Worm (Caenorhabditis elegans): ENCODE results near the gene Y43C5A.4.

Y43C5A.4 gene

DNA sequence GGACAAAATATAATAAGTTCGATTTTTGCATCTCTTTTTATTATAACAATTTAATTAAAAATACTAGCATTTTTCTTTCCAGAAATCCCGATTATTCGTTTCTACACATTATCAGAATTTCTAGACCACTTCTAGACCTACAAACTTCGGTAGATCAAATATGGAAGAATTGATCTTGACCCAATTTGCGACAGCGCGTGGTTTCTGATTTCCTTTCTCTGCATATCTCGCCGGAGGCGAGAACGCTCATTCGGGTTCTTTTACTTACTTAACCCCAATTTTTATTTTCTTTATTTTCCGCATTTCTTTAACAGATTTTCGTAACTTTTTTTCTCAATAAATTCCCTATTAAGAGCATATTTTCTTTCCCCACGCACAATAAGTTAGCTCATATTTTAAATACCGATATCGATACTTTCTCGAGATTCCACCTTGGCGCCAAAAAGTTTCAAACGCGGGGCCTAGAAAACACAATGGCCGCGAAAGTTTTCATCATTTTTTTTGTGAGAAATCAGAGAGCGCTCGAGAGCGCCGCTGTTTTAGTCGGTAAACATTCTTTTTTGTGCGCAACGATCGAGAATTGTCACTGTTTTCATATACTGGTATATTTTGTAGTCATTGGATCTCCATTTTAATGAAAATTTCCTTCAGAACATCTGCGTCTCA, 35.2 kb upstream of the Y43C5A.4 start:
- TF ChIP-seq D2030.7 (GFP tag; IDR thresholded peaks at IDR 0.05) (peak; percentile 44), pbrm-1 (GFP tag; IDR thresholded peaks at IDR 0.05) (peak; percentile 20; the same call in 1 of the 2 replicates), Y95B8A.8 (GFP tag; IDR thresholded peaks at IDR 0.05) (no peak), athp-1 (tag; optimal IDR thresholded peaks at IDR 0.05) (no peak), efl-1 (GFP tag; optimal IDR thresholded peaks at IDR 0.05) (peak; percentile 81), xnd-1 (tag; optimal IDR thresholded peaks at IDR 0.05) (peak; percentile 64), F22D6.2 (tag; optimal IDR thresholded peaks at IDR 0.05) (no peak), gei-17 (GFP tag; optimal IDR thresholded peaks at IDR 0.05) (no peak), lin-54 (GFP tag; optimal IDR thresholded peaks at IDR 0.05) (peak; percentile 48), nfyb-1 (GFP tag; IDR thresholded peaks at IDR 0.05) (no peak), mel-28 (tag; optimal IDR thresholded peaks at IDR 0.05; ENCODE audit: borderline replicate concordance) (no peak), ceh-40 (GFP tag; IDR thresholded peaks at IDR 0.05) (no peak), die-1 (tag; optimal IDR thresholded peaks at IDR 0.05) (no peak), madf-6 (GFP tag; IDR thresholded peaks at IDR 0.05) (peak; percentile 91), hsf-1 (GFP tag; IDR thresholded peaks at IDR 0.05) (0 out of 2 replicates have a peak, but pooled peaks have one; percentile 48), ZK185.1 (tag; optimal IDR thresholded peaks at IDR 0.05; ENCODE audit: poor library complexity, severe bottlenecking) (peak; percentile 24), let-607 (tag; optimal IDR thresholded peaks at IDR 0.05) (no peak), nhr-27 (tag; optimal IDR thresholded peaks at IDR 0.05) (no peak), let-526 (GFP tag; IDR thresholded peaks at IDR 0.05) (no peak), rpc-1 (optimal IDR thresholded peaks at IDR 0.05) (no peak), rpc-1 (tag; optimal IDR thresholded peaks at IDR 0.05) (no peak), lin-35 (GFP tag; optimal IDR thresholded peaks at IDR 0.05) (peak in 1 of 3 experiments; percentile 59), repo-1 (tag; optimal IDR thresholded peaks at IDR 0.05) (no peak), unc-130 (GFP tag; optimal IDR thresholded peaks at IDR 0.05) (peak; percentile 1), dox-1 (GFP tag; IDR thresholded peaks at IDR 0.05) (peak; percentile 62; the same call in 1 of the 2 replicates), dpl-1 (GFP tag; optimal IDR thresholded peaks at IDR 0.05) (peak; percentile 56), madf-8 (GFP tag; conservative IDR thresholded peaks at IDR 0.05) (peak; percentile 82), ceh-91 (GFP tag; IDR thresholded peaks at IDR 0.05) (peak; percentile 42; the same call in 1 of the 2 replicates), ceh-100 (GFP tag; IDR thresholded peaks at IDR 0.05) (no peak), ama-1 (optimal IDR thresholded peaks at IDR 0.05) (no peak), ama-1 (GFP tag; optimal IDR thresholded peaks at IDR 0.05) (no peak), lsl-1 (GFP tag; optimal IDR thresholded peaks at IDR 0.05) (peak; percentile 20), sdz-38 (tag; optimal IDR thresholded peaks at IDR 0.05) (no peak), ceh-79 (tag; optimal IDR thresholded peaks at IDR 0.05) (no peak), dpff-1 (tag; optimal IDR thresholded peaks at IDR 0.05) (no peak)

DNA sequence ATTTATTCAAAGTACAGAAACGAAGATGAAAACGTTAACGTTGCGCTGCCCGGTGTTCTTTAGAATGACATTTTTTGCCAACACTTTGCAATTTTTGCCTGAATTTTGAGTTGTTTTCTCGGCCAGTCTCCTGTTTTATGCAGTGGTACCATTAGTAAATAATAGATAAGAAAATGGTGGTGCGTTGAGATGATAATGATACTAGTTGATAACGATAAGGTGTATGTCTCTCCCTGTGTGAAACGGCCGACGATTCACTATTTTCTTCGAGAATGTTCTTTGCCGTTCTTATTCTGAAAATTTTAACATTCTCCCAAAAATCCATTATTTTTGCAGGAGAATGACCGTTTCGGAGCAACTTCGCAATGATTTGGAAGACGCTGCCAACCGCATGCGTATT, 34.5 kb upstream of the Y43C5A.4 start, which contains the start of gene tkt-1:
TSS of gene tkt-1 (plus strand) at position 337 of the 400 bp plus-strand sequence.
- TF ChIP-seq cebp-1 (GFP tag; IDR thresholded peaks at IDR 0.05) = no peak
- peak; percentile 4 for TF ChIP-seq cebp-1 (tag; optimal IDR thresholded peaks at IDR 0.05)
- peak; percentile 74 for TF ChIP-seq nhr-80 (tag; optimal IDR thresholded peaks at IDR 0.05)
- TF ChIP-seq ekl-4 (GFP tag; IDR thresholded peaks at IDR 0.05) = 0 out of 2 replicates have a peak, but pooled peaks have one; percentile 40
- peak; percentile 26 for TF ChIP-seq ets-4 (GFP tag; optimal IDR thresholded peaks at IDR 0.05)
- TF ChIP-seq ccch-3 (GFP tag; optimal IDR thresholded peaks at IDR 0.05) = no peak
- TF ChIP-seq Y95B8A.8 (GFP tag; IDR thresholded peaks at IDR 0.05) = no peak
- peak; percentile 74 for TF ChIP-seq hsf-1 (GFP tag; IDR thresholded peaks at IDR 0.05)
- no peak for TF ChIP-seq repo-1 (tag; optimal IDR thresholded peaks at IDR 0.05)
- TF ChIP-seq tbp1 (GFP tag; optimal IDR thresholded peaks at IDR 0.05) = peak; percentile 10
